Fruit fly (Drosophila melanogaster) Kc167 (cell line): Measurements from ENCODE around the gene CG31245.

Source experiments
- Sin3A ChIP-seq: fragments of >200 bp; optimal IDR thresholded peaks from 2 replicates; lab custom pipeline; 2018; ENCODE audit warnings: missing external identifiers
- insv ChIP-seq: fragments of >200 bp; optimal IDR thresholded peaks from 3 replicates; lab custom pipeline; 2018; ENCODE audit warnings: missing external identifiers
- psq ChIP-seq: fragments of >200 bp; optimal IDR thresholded peaks from 2 replicates; lab custom pipeline; 2017; ENCODE audit warnings: missing external identifiers
- ttk ChIP-seq: sonication (Bioruptor generic); optimal IDR thresholded peaks from 2 replicates; lab custom pipeline; 2017; ENCODE audit warnings: missing external identifiers

dm6 chr3R:19353751-19354150, 23.3 kb downstream of the CG31245 start, which contains the start of gene CG43203:
- TF ChIP-seq psq (no peak), ttk (no peak), Sin3A (lab: Kevin White, UChicago) (no peak), insv (lab: Kevin White, UChicago) (no peak)
